Worm (Caenorhabditis elegans): ENCODE data around the gene gar-1.

- TF ChIP-seq C06A6.2 (GFP tag; conservative IDR thresholded peaks at IDR 0.05) (no peak), dpl-1 (GFP tag; optimal IDR thresholded peaks at IDR 0.05) (no peak), fkh-3 (tag; optimal IDR thresholded peaks at IDR 0.05) (no peak), lsl-1 (GFP tag; optimal IDR thresholded peaks at IDR 0.05) (no peak), ekl-4 (GFP tag; IDR thresholded peaks at IDR 0.05) (no peak), ets-4 (GFP tag; optimal IDR thresholded peaks at IDR 0.05) (no peak), gei-17 (GFP tag; optimal IDR thresholded peaks at IDR 0.05) (no peak), egl-18 (GFP tag; IDR thresholded peaks at IDR 0.05) (no peak), F49E8.2 (tag; optimal IDR thresholded peaks at IDR 0.05; ENCODE audit: insufficient read depth) (no peak), nfya-1 (tag; optimal IDR thresholded peaks at IDR 0.05; ENCODE audit: borderline replicate concordance, insufficient read depth) (no peak), ceh-100 (GFP tag; IDR thresholded peaks at IDR 0.05) (no peak), aptf-3 (GFP tag; IDR thresholded peaks at IDR 0.05) (no peak), unc-62 (GFP tag; optimal IDR thresholded peaks at IDR 0.05) (no peak)
Measured at ce11 chrX:6433688-6434087, 51.0 kb downstream of the gar-1 start, which contains the start of gene K10C2.2.

Data from whole organism, young adult.